Fruit fly (Drosophila melanogaster) whole organism, prepupa: ENCODE results near the gene firl.

Experiments used
- CG15336 ChIP-seq: fragments of 200-800 bp; sonication (Bioruptor generic); IDR thresholded peaks from 2 replicates; pipeline ENCODE4 v1.3.6; 2022; ENCODE audit warnings: missing biosample characterization, missing genetic modification characterization
- CG1621 ChIP-seq: fragments of 200-800 bp; sonication (Bioruptor generic); optimal IDR thresholded peaks from 3 replicates; lab custom pipeline; 2018; ENCODE audit warnings: missing biosample characterization, mild to moderate bottlenecking, missing genetic modification characterization
- CG3919 ChIP-seq: fragments of 200-800 bp; sonication (Bioruptor generic); optimal IDR thresholded peaks from 3 replicates; lab custom pipeline; 2016; ENCODE audit warnings: missing biosample characterization, missing genetic modification characterization
- CG6808 ChIP-seq: fragments of 200-800 bp; sonication (Bioruptor generic); optimal IDR thresholded peaks from 3 replicates; lab custom pipeline; 2017; ENCODE audit warnings: missing biosample characterization, missing genetic modification characterization, mild to moderate bottlenecking, moderate library complexity, missing genetic modification reagents
- CG8632 ChIP-seq: fragments of 200-800 bp; sonication (Bioruptor generic); optimal IDR thresholded peaks from 3 replicates; lab custom pipeline; 2016; ENCODE audit warnings: missing biosample characterization, missing genetic modification characterization
- Eip75B ChIP-seq: fragments of 200-800 bp; sonication (Bioruptor generic); optimal IDR thresholded peaks from 3 replicates; lab custom pipeline; 2016; ENCODE audit warnings: missing biosample characterization, missing genetic modification characterization
- Lpt ChIP-seq: fragments of 200-800 bp; sonication (Bioruptor generic); optimal IDR thresholded peaks from 3 replicates; lab custom pipeline; 2016; ENCODE audit warnings: missing biosample characterization, missing genetic modification characterization
- Smox ChIP-seq: fragments of 200-800 bp; sonication (Bioruptor generic); optimal IDR thresholded peaks from 3 replicates; lab custom pipeline; 2016; ENCODE audit warnings: missing biosample characterization, missing genetic modification characterization
- Sox102F ChIP-seq: fragments of 200-800 bp; sonication (Bioruptor generic); optimal IDR thresholded peaks from 2 replicates; lab custom pipeline; 2016; ENCODE audit warnings: missing biosample characterization, mild to moderate bottlenecking, missing genetic modification characterization
- cyc ChIP-seq: fragments of 200-800 bp; sonication (Bioruptor generic); optimal IDR thresholded peaks from 3 replicates; lab custom pipeline; 2016; ENCODE audit warnings: missing biosample characterization, missing genetic modification characterization
- fd85E ChIP-seq: fragments of 200-800 bp; sonication (Bioruptor generic); optimal IDR thresholded peaks from 3 replicates; lab custom pipeline; 2016; ENCODE audit warnings: missing biosample characterization, missing genetic modification characterization
- pdm3 ChIP-seq: fragments of 200-800 bp; sonication (Bioruptor generic); optimal IDR thresholded peaks from 3 replicates; lab custom pipeline; 2016; ENCODE audit warnings: missing biosample characterization, missing genetic modification characterization
- ss ChIP-seq, 2 experiments: fragments of 200-800 bp; sonication (Bioruptor generic); optimal IDR thresholded peaks; 2 replicates in 1 of 2; 3 replicates in 1 of 2; lab custom pipeline; 2017 to 2018; ENCODE audit warnings: mild to moderate bottlenecking in 2 of 2, missing biosample characterization in 2 of 2, missing genetic modification characterization in 2 of 2, moderate library complexity in 1 of 2
- topi ChIP-seq: fragments of 200-800 bp; sonication (Bioruptor generic); optimal IDR thresholded peaks from 3 replicates; lab custom pipeline; 2016; ENCODE audit warnings: missing biosample characterization, missing genetic modification characterization

DNA sequence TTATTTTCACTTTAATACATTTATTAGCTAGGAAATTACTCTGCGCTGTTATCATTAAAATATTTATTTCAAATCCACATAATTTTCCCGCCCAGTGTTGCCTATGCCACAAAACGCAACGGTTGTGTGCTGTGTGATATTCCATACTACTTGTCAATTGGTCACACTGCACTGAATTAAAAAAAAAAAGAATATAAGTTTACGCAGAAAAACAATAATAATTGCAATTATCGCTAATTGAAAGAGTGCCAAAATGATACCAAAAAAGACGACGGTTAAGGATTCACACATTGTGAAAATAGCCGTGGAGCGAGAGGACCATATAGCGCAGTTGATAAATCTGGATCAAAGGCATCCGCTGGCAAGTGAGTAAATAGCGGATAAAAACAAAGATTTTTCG lies 31.1 kb upstream of the firl start, which contains the start of gene Ced-12:
- TF ChIP-seq Eip75B (GFP tag; lab: Kevin White, UChicago) (no peak), CG15336 (GFP tag; lab: Robert Waterston, UW) (no peak), ss (GFP tag; optimal IDR thresholded peaks at IDR 0.05; lab: Kevin White, UChicago) (no peak), CG1621 (tag; lab: Kevin White, UChicago) (no peak), cyc (no peak), Sox102F (GFP tag; lab: Kevin White, UChicago) (no peak), CG6808 (GFP tag; lab: Kevin White, UChicago) (no peak), Smox (GFP tag; lab: Kevin White, UChicago) (no peak), pdm3 (GFP tag; lab: Kevin White, UChicago) (no peak), CG3919 (GFP tag; lab: Kevin White, UChicago) (no peak), fd85E (GFP tag; lab: Kevin White, UChicago) (no peak), topi (GFP tag; lab: Kevin White, UChicago) (no peak), Lpt (GFP tag; lab: Kevin White, UChicago) (no peak), CG8632 (GFP tag; lab: Kevin White, UChicago) (no peak)
